Worm (Caenorhabditis elegans) whole organism, L1 larva: Measurements from ENCODE around the gene lgc-38.

ENCODE experiments used
- C04F5.9 ChIP-seq: sonication (generic microtip); optimal IDR thresholded peaks from 2 replicates; lab custom pipeline; 2016; ENCODE audit warnings: missing genetic modification characterization, missing compliant biosample characterization
- C16A3.4 ChIP-seq: fragments of 150-350 bp; optimal IDR thresholded peaks from 2 replicates; lab custom pipeline; 2014; ENCODE audit warnings: missing biosample characterization, missing genetic modification characterization
- aha-1 ChIP-seq: fragments of 150-350 bp; optimal IDR thresholded peaks from 2 replicates; lab custom pipeline; 2014; ENCODE audit warnings: missing biosample characterization, missing genetic modification characterization
- alr-1 ChIP-seq: fragments of 200-800 bp; sonication (Bioruptor generic); optimal IDR thresholded peaks from 2 replicates; lab custom pipeline; 2018; ENCODE audit warnings: borderline replicate concordance, mild to moderate bottlenecking, missing genetic modification characterization, missing compliant biosample characterization
- ama-1 ChIP-seq: fragments of 150-350 bp; optimal IDR thresholded peaks from 2 replicates; lab custom pipeline; 2014
- ceh-63 ChIP-seq: fragments of 200-800 bp; sonication (Bioruptor generic); optimal IDR thresholded peaks from 2 replicates; lab custom pipeline; 2018; ENCODE audit warnings: mild to moderate bottlenecking, missing genetic modification characterization, missing compliant biosample characterization
- ceh-8 ChIP-seq: fragments of 200-800 bp; sonication (Bioruptor generic); optimal IDR thresholded peaks from 2 replicates; lab custom pipeline; 2018; ENCODE audit warnings: mild to moderate bottlenecking, missing genetic modification characterization, moderate library complexity, missing compliant biosample characterization
- ces-1 ChIP-seq: fragments of 150-350 bp; optimal IDR thresholded peaks from 2 replicates; lab custom pipeline; 2014; ENCODE audit warnings: missing biosample characterization, missing genetic modification reagents, missing genetic modification characterization
- dsc-1 ChIP-seq: sonication (generic microtip); optimal IDR thresholded peaks from 2 replicates; lab custom pipeline; 2016; ENCODE audit warnings: mild to moderate bottlenecking, missing genetic modification characterization, missing compliant biosample characterization
- efl-1 ChIP-seq, 4 experiments: fragments of 150-350 bp; optimal IDR thresholded peaks in 3 of 4; peaks in 1 of 4; 1 replicate in 1 of 4; 2 replicates in 3 of 4; lab custom pipeline; 2014; ENCODE audit warnings: missing biosample characterization in 2 of 4, missing genetic modification characterization in 2 of 4, missing genetic modification reagents in 2 of 4
- efl-3 ChIP-seq: fragments of 200-800 bp; sonication (Bioruptor generic); optimal IDR thresholded peaks from 2 replicates; lab custom pipeline; 2018; ENCODE audit warnings: mild to moderate bottlenecking, missing genetic modification characterization, missing compliant biosample characterization
- egl-13 ChIP-seq: sonication (generic microtip); optimal IDR thresholded peaks from 2 replicates; lab custom pipeline; 2016; ENCODE audit warnings: missing genotype, missing genetic modification reagents, missing genetic modification characterization, missing compliant biosample characterization
- fkh-10 ChIP-seq: sonication (generic microtip); optimal IDR thresholded peaks from 2 replicates; lab custom pipeline; 2017; ENCODE audit warnings: missing biosample characterization, missing genetic modification reagents, missing genetic modification characterization
- fkh-4 ChIP-seq: sonication (generic microtip); optimal IDR thresholded peaks from 2 replicates; lab custom pipeline; 2016; ENCODE audit warnings: missing compliant biosample characterization, missing genetic modification characterization, borderline replicate concordance
- fos-1 ChIP-seq: fragments of 150-350 bp; optimal IDR thresholded peaks from 2 replicates; lab custom pipeline; 2014; ENCODE audit warnings: missing biosample characterization, missing genetic modification characterization
- hlh-17 ChIP-seq: fragments of 200-800 bp; sonication (Bioruptor generic); optimal IDR thresholded peaks from 2 replicates; lab custom pipeline; 2018; ENCODE audit warnings: missing genetic modification characterization, mild to moderate bottlenecking, missing compliant biosample characterization, moderate library complexity, borderline replicate concordance
- hlh-4 ChIP-seq: sonication (generic microtip); optimal IDR thresholded peaks from 2 replicates; lab custom pipeline; 2016; ENCODE audit warnings: mild to moderate bottlenecking, missing genetic modification characterization, missing compliant biosample characterization
- hpl-2 ChIP-seq: fragments of 150-350 bp; optimal IDR thresholded peaks from 2 replicates; lab custom pipeline; 2014; ENCODE audit warnings: missing biosample characterization, missing genetic modification reagents, missing genetic modification characterization
- isw-1 ChIP-seq: fragments of 200-800 bp; sonication (Bioruptor generic); IDR thresholded peaks from 2 replicates; pipeline ENCODE4 v1.3.6; 2022; ENCODE audit warnings: missing genetic modification characterization, missing compliant biosample characterization
- lin-14 ChIP-seq: fragments of 200-800 bp; sonication (Bioruptor generic); optimal IDR thresholded peaks from 2 replicates; lab custom pipeline; 2018; ENCODE audit warnings: mild to moderate bottlenecking, missing genetic modification characterization, moderate library complexity, missing compliant biosample characterization
- lin-15B ChIP-seq: fragments of 150-350 bp; sonication (generic microtip); optimal IDR thresholded peaks from 3 replicates; lab custom pipeline; 2014; ENCODE audit warnings: missing biosample characterization, missing genetic modification characterization
- lin-35 ChIP-seq, 2 experiments: fragments of 150-350 bp; optimal IDR thresholded peaks; 2 replicates each; lab custom pipeline; 2014; ENCODE audit warnings: missing biosample characterization in 2 of 2, missing genetic modification characterization in 2 of 2, missing genetic modification reagents in 2 of 2
- lin-39 ChIP-seq: fragments of 150-350 bp; optimal IDR thresholded peaks from 2 replicates; lab custom pipeline; 2014; ENCODE audit warnings: missing biosample characterization, missing genetic modification reagents, missing genetic modification characterization
- lsy-2 ChIP-seq, 2 experiments: fragments of 150-350 bp; optimal IDR thresholded peaks; 2 replicates each; lab custom pipeline; 2014; ENCODE audit warnings: missing biosample characterization in 2 of 2, missing genetic modification characterization in 2 of 2
- mef-2 ChIP-seq: fragments of 150-350 bp; optimal IDR thresholded peaks from 2 replicates; lab custom pipeline; 2014; ENCODE audit warnings: missing biosample characterization, missing genetic modification characterization
- nhr-12 ChIP-seq: sonication (generic microtip); optimal IDR thresholded peaks from 2 replicates; lab custom pipeline; 2017; ENCODE audit warnings: missing biosample characterization, missing genetic modification characterization
- nhr-20 ChIP-seq: sonication (generic microtip); optimal IDR thresholded peaks from 2 replicates; lab custom pipeline; 2016; ENCODE audit warnings: mild to moderate bottlenecking, missing genetic modification characterization, missing compliant biosample characterization
- nhr-28 ChIP-seq: fragments of 150-350 bp; optimal IDR thresholded peaks from 2 replicates; lab custom pipeline; 2014; ENCODE audit warnings: missing biosample characterization, missing genetic modification characterization
- nhr-71 ChIP-seq: sonication (generic microtip); optimal IDR thresholded peaks from 2 replicates; lab custom pipeline; 2016; ENCODE audit warnings: mild to moderate bottlenecking, missing genetic modification characterization, moderate library complexity, missing compliant biosample characterization
- nhr-76 ChIP-seq: sonication (generic microtip); optimal IDR thresholded peaks from 2 replicates; lab custom pipeline; 2017; ENCODE audit warnings: missing biosample characterization, missing genetic modification characterization
- nhr-77 ChIP-seq: fragments of 150-350 bp; optimal IDR thresholded peaks from 2 replicates; lab custom pipeline; 2014; ENCODE audit warnings: missing biosample characterization, missing genetic modification characterization
- nhr-84 ChIP-seq: sonication (generic microtip); optimal IDR thresholded peaks from 2 replicates; lab custom pipeline; 2017; ENCODE audit warnings: missing biosample characterization, missing genetic modification characterization
- nhr-85 ChIP-seq: sonication (generic microtip); peaks from one replicate; lab custom pipeline; 2016; ENCODE audit warnings: missing genetic modification characterization, inconsistent platforms, missing compliant biosample characterization
- nhr-90 ChIP-seq: sonication (generic microtip); optimal IDR thresholded peaks from 2 replicates; lab custom pipeline; 2016; ENCODE audit warnings: mild to moderate bottlenecking, missing genetic modification characterization, missing compliant biosample characterization; ENCODE audit not compliant: poor library complexity
- pag-3 ChIP-seq: sonication (generic microtip); optimal IDR thresholded peaks from 2 replicates; lab custom pipeline; 2017; ENCODE audit warnings: missing genetic modification characterization, mild to moderate bottlenecking, missing compliant biosample characterization, antibody characterized with exemption, borderline replicate concordance; ENCODE audit not compliant: insufficient read depth
- pax-3 ChIP-seq: fragments of 200-800 bp; sonication (Bioruptor generic); optimal IDR thresholded peaks from 2 replicates; lab custom pipeline; 2018; ENCODE audit warnings: mild to moderate bottlenecking, missing genetic modification characterization, moderate library complexity, missing compliant biosample characterization
- pqm-1 ChIP-seq: sonication (generic microtip); optimal IDR thresholded peaks from 3 replicates; lab custom pipeline; 2017; ENCODE audit warnings: missing biosample characterization, missing genetic modification characterization
- skn-1 ChIP-seq: fragments of 150-350 bp; optimal IDR thresholded peaks from 2 replicates; lab custom pipeline; 2014; ENCODE audit warnings: missing biosample characterization, missing genetic modification characterization
- snpc-4 ChIP-seq: fragments of 150-350 bp; optimal IDR thresholded peaks from 2 replicates; lab custom pipeline; 2014; ENCODE audit warnings: missing biosample characterization, missing genetic modification characterization
- sox-4 ChIP-seq: sonication (generic microtip); optimal IDR thresholded peaks from 2 replicates; lab custom pipeline; 2016; ENCODE audit warnings: missing genetic modification characterization, missing compliant biosample characterization
- sptf-1 ChIP-seq: fragments of 150-350 bp; optimal IDR thresholded peaks from 2 replicates; lab custom pipeline; 2014; ENCODE audit warnings: missing biosample characterization, missing genetic modification characterization
- swsn-7 ChIP-seq: sonication (generic microtip); optimal IDR thresholded peaks from 2 replicates; lab custom pipeline; 2016; ENCODE audit warnings: missing genetic modification characterization, missing compliant biosample characterization
- tbx-2 ChIP-seq: sonication (generic microtip); optimal IDR thresholded peaks from 2 replicates; lab custom pipeline; 2016; ENCODE audit warnings: missing genetic modification characterization, missing compliant biosample characterization
- tlp-1 ChIP-seq: fragments of 150-350 bp; optimal IDR thresholded peaks from 2 replicates; lab custom pipeline; 2014; ENCODE audit warnings: missing biosample characterization, missing genetic modification characterization
- unc-130 ChIP-seq: fragments of 150-350 bp; optimal IDR thresholded peaks from 2 replicates; lab custom pipeline; 2017; ENCODE audit warnings: missing biosample characterization, missing genetic modification characterization, inconsistent platforms
- unc-98 ChIP-seq: fragments of 200-800 bp; sonication (Bioruptor generic); IDR thresholded peaks from 2 replicates; pipeline ENCODE4 v1.3.6; 2022; ENCODE audit warnings: missing genetic modification characterization, missing compliant biosample characterization
- vab-15 ChIP-seq: sonication (generic microtip); optimal IDR thresholded peaks from 2 replicates; lab custom pipeline; 2017; ENCODE audit warnings: missing genotype, mild to moderate bottlenecking, missing genetic modification characterization, missing compliant biosample characterization
- zag-1 ChIP-seq: fragments of 150-350 bp; optimal IDR thresholded peaks from 2 replicates; lab custom pipeline; 2014; ENCODE audit warnings: missing biosample characterization, missing genetic modification characterization
- zip-4 ChIP-seq: fragments of 200-800 bp; sonication (Bioruptor generic); optimal IDR thresholded peaks from 2 replicates; lab custom pipeline; 2018; ENCODE audit warnings: mild to moderate bottlenecking, missing genetic modification characterization, moderate library complexity, missing compliant biosample characterization
- ztf-11 ChIP-seq, 2 experiments: sonication (generic microtip); optimal IDR thresholded peaks; 2 replicates each; lab custom pipeline; 2016 to 2017; ENCODE audit warnings: missing genetic modification characterization in 2 of 2, missing biosample characterization in 1 of 2, missing compliant biosample characterization in 1 of 2

The lgc-38 gene

DNA sequence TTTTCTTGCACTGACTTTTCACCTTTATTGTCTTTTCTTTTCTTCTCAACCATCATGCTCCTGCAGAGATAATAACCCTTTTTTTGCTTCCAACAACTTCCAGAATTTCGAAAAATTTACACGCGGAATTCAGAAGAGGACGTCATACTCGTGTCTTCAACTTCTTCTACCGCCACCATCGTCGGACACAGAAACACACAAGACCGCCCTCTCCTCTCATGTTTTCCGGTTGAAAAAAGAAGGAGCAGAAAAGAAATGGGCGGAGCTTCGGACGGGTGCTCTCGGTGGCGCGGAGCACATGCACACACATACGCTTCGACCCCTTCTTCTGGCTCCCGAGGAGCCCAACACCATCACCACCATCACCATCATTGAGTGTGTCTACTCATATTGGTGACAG is at the start of gene lgc-38:
Gene lgc-38, plus strand, starts transcription at position 301 of the 400 bp plus-strand sequence.
- TF ChIP-seq nhr-20 (no peak), sox-4 (tag; lab: Kevin White, UChicago) (no peak), lin-14 (GFP tag; lab: Kevin White, UChicago) (peak; percentile 7), pag-3 (tag; lab: Kevin White, UChicago) (no peak), lin-39 (tag; lab: Kevin White, UChicago) (no peak), ztf-11 (tag; optimal IDR thresholded peaks at IDR 0.05; lab: Kevin White, UChicago) (no peak)

DNA sequence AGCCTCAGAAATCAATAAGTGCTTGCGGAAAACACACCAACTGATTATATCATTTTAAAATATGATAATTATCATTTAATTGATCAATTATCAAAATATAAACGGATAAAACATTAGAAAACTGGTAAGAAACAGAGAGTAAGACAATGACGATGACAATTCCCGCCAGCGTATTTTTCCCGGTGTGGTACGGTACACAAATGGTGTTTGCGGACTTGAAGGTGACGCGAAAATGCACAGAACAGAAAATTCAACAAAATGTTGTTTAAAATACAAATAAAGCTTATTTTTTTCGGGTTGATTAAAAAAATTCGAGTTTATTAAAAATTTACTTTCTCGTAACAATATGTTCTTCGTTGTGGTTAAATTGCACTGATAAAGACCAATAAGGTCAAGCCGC is 47.8 kb upstream of the lgc-38 start:
- TF ChIP-seq unc-130 (tag; lab: Kevin White, UChicago) (no peak), lsy-2 (tag; optimal IDR thresholded peaks at IDR 0.05; lab: Kevin White, UChicago) (peak; percentile 94 to 98), vab-15 (tag; lab: Kevin White, UChicago) (no peak), efl-1 (optimal IDR thresholded peaks at IDR 0.05; lab: Kevin White, UChicago) (peak; percentile 68 to 70), efl-1 (GFP tag; optimal IDR thresholded peaks at IDR 0.05 in 1 of 2; lab: Kevin White, UChicago) (peak; percentile 71 to 95), zag-1 (tag; lab: Kevin White, UChicago) (no peak), swsn-7 (tag; lab: Kevin White, UChicago) (peak; percentile 9), nhr-77 (tag; lab: Kevin White, UChicago) (no peak), ama-1 (lab: Kevin White, UChicago) (peak; percentile 40), ceh-8 (no peak), mef-2 (tag; lab: Kevin White, UChicago) (no peak), zip-4 (no peak), nhr-12 (tag; lab: Kevin White, UChicago) (no peak), hlh-4 (no peak), sptf-1 (tag; lab: Kevin White, UChicago) (no peak), ztf-11 (tag; optimal IDR thresholded peaks at IDR 0.05; lab: Kevin White, UChicago) (no peak), isw-1 (0 out of 2 replicates have a peak, but pooled peaks have one; percentile 10), ceh-63 (no peak), C16A3.4 (tag; lab: Kevin White, UChicago) (peak; percentile 67), fkh-10 (peak; percentile 0), lin-35 (GFP tag; optimal IDR thresholded peaks at IDR 0.05; lab: Kevin White, UChicago) (peak; percentile 67 to 80), fos-1 (tag; lab: Kevin White, UChicago) (no peak), unc-98 (GFP tag; lab: Robert Waterston, UW) (no peak), nhr-84 (tag; lab: Kevin White, UChicago) (no peak), fkh-4 (tag; lab: Kevin White, UChicago) (no peak), hpl-2 (GFP tag; lab: Kevin White, UChicago) (no peak), nhr-76 (tag; lab: Kevin White, UChicago) (no peak), egl-13 (tag; lab: Kevin White, UChicago) (no peak), nhr-90 (tag; lab: Kevin White, UChicago) (no peak), lin-15B (tag; lab: Kevin White, UChicago) (no peak), hlh-17 (no peak), tbx-2 (tag; lab: Kevin White, UChicago) (peak; percentile 2), pax-3 (no peak), snpc-4 (tag; lab: Kevin White, UChicago) (no peak), lin-39 (tag; lab: Kevin White, UChicago) (no peak), sox-4 (tag; lab: Kevin White, UChicago) (no peak), efl-3 (GFP tag; lab: Kevin White, UChicago) (no peak), nhr-71 (tag; lab: Kevin White, UChicago) (peak; percentile 34), nhr-28 (tag; lab: Kevin White, UChicago) (no peak), lin-14 (GFP tag; lab: Kevin White, UChicago) (peak; percentile 24), nhr-85 (tag; lab: Kevin White, UChicago) (no peak), pqm-1 (no peak), tlp-1 (tag; lab: Kevin White, UChicago) (no peak), C04F5.9 (tag; lab: Kevin White, UChicago) (no peak), ces-1 (GFP tag; lab: Kevin White, UChicago) (no peak), alr-1 (tag; lab: Kevin White, UChicago) (no peak), aha-1 (tag; lab: Kevin White, UChicago) (no peak), skn-1 (tag; lab: Kevin White, UChicago) (peak; percentile 91), dsc-1 (tag; lab: Kevin White, UChicago) (no peak), nhr-20 (peak; percentile 25)
